Worm (Caenorhabditis elegans) whole organism, L3 larva: Measurements from ENCODE around the gene dpy-18.

ENCODE experiments used
- ama-1 ChIP-seq: fragments of 150-350 bp; optimal IDR thresholded peaks from 2 replicates; lab custom pipeline; 2018
- fos-1 ChIP-seq: fragments of 150-350 bp; optimal IDR thresholded peaks from 2 replicates; lab custom pipeline; 2014; ENCODE audit warnings: missing biosample characterization, missing genetic modification characterization

- TF ChIP-seq fos-1 (no peak), ama-1 (lab: Kevin White, UChicago) (no peak)
These were observed 34.7 kb downstream of the dpy-18 start, which contains the start of the genes T28D6.6 and pen-2 for ce11 chrIII:11343041-11343440.
